Worm (Caenorhabditis elegans): ENCODE measurements around the gene Y37H2A.10.

ce11 chrV:18161228-18161627, 22.4 kb downstream of the Y37H2A.10 start, which contains the start of gene C14A6.13:
- TF ChIP-seq pqm-1 (tag; optimal IDR thresholded peaks at IDR 0.05), result no peak
- no peak for TF ChIP-seq rnt-1 (tag; optimal IDR thresholded peaks at IDR 0.05)
- TF ChIP-seq syd-9 (tag; optimal IDR thresholded peaks at IDR 0.05), result no peak
- no peak for TF ChIP-seq pag-3 (tag; optimal IDR thresholded peaks at IDR 0.05; ENCODE audit: borderline replicate concordance)
- no peak for TF ChIP-seq K02D7.2 (tag; optimal IDR thresholded peaks at IDR 0.05)
- no peak for TF ChIP-seq nhr-232 (tag; optimal IDR thresholded peaks at IDR 0.05)
- no peak for TF ChIP-seq ceh-34 (tag; optimal IDR thresholded peaks at IDR 0.05)
- TF ChIP-seq unc-55 (GFP tag; optimal IDR thresholded peaks at IDR 0.05), result no peak
- TF ChIP-seq Y22D7AL.16 (tag; optimal IDR thresholded peaks at IDR 0.05), result no peak
- TF ChIP-seq unc-86 (tag; optimal IDR thresholded peaks at IDR 0.05), result no peak
- no peak for TF ChIP-seq ztf-16 (tag; optimal IDR thresholded peaks at IDR 0.05)
- TF ChIP-seq nhr-11 (tag; optimal IDR thresholded peaks at IDR 0.05), result no peak

All from whole organism, late embryonic.